Worm (Caenorhabditis elegans): Measurements from ENCODE around the gene Y7A9D.1.

Y7A9D.1 gene

DNA sequence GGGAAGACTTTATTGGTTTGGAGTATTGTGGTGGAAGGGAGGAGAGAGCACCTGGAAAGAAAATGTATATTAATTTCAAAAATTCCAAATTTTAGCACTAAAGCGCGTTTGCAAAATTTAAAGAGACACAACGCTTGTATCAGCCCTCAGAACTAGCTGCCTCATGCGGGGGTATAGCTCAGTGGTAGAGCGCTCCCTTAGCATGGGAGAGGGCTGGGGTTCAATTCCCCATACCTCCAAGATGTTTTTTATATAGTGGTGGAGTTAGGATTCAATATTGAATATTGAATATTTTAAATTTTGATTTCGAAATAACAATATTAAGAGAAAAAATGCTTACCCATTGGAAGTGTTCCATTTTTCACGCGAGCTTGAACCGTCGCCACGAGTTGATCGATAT, 17.0 kb upstream of the Y7A9D.1 start:
- peak; percentile 68 for TF ChIP-seq sptf-1 (tag; optimal IDR thresholded peaks at IDR 0.05)
- TF ChIP-seq M03D4.4 (tag; optimal IDR thresholded peaks at IDR 0.05) = peak; percentile 51
- TF ChIP-seq ceh-39 (tag; optimal IDR thresholded peaks at IDR 0.05) = no peak
- no peak for TF ChIP-seq snpc-4 (tag; optimal IDR thresholded peaks at IDR 0.05)
- TF ChIP-seq flh-1 (GFP tag; optimal IDR thresholded peaks at IDR 0.05) = peak; percentile 42
- TF ChIP-seq drap-1 (GFP tag; optimal IDR thresholded peaks at IDR 0.05) = peak; percentile 43
- peak; percentile 39 for TF ChIP-seq unc-120 (tag; optimal IDR thresholded peaks at IDR 0.05; ENCODE audit: poor library complexity, severe bottlenecking)
- TF ChIP-seq pha-4 (tag; optimal IDR thresholded peaks at IDR 0.05) = no peak
- TF ChIP-seq elt-1 (tag; optimal IDR thresholded peaks at IDR 0.05; ENCODE audit: borderline replicate concordance, insufficient read depth) = no peak
- TF ChIP-seq unc-39 (tag; optimal IDR thresholded peaks at IDR 0.05) = no peak
- no peak for TF ChIP-seq lin-13 (tag; optimal IDR thresholded peaks at IDR 0.05)
- TF ChIP-seq ham-2 (GFP tag; optimal IDR thresholded peaks at IDR 0.05) = peak; percentile 0
- TF ChIP-seq unc-62 (GFP tag; optimal IDR thresholded peaks at IDR 0.05) = no peak
- no peak for TF ChIP-seq mep-1 (tag; optimal IDR thresholded peaks at IDR 0.05)
- TF ChIP-seq elt-3 (tag; optimal IDR thresholded peaks at IDR 0.05) = no peak
- no peak for TF ChIP-seq hlh-1 (tag; optimal IDR thresholded peaks at IDR 0.05)
- peak; percentile 52 for TF ChIP-seq sem-2 (GFP tag; optimal IDR thresholded peaks at IDR 0.05)
- no peak for TF ChIP-seq bed-3 (GFP tag; optimal IDR thresholded peaks at IDR 0.05)
- no peak for TF ChIP-seq lin-32 (GFP tag; optimal IDR thresholded peaks at IDR 0.05)
- no peak for TF ChIP-seq nhr-28 (tag; optimal IDR thresholded peaks at IDR 0.05)
- TF ChIP-seq zip-8 (tag; optimal IDR thresholded peaks at IDR 0.05) = no peak
- no peak for TF ChIP-seq ceh-43 (GFP tag; optimal IDR thresholded peaks at IDR 0.05)
- TF ChIP-seq nhr-2 (tag; optimal IDR thresholded peaks at IDR 0.05) = no peak
- peak; percentile 64 for TF ChIP-seq ceh-83 (GFP tag; optimal IDR thresholded peaks at IDR 0.05)
- TF ChIP-seq cnd-1 (tag; optimal IDR thresholded peaks at IDR 0.05) = peak; percentile 79
- no peak for TF ChIP-seq mab-5 (tag; optimal IDR thresholded peaks at IDR 0.05)
- TF ChIP-seq nhr-12 (tag; optimal IDR thresholded peaks at IDR 0.05) = no peak
- TF ChIP-seq ces-1 (GFP tag; optimal IDR thresholded peaks at IDR 0.05) = no peak
- no peak for TF ChIP-seq ztf-11 (tag; optimal IDR thresholded peaks at IDR 0.05)
- TF ChIP-seq lsy-2 (tag; optimal IDR thresholded peaks at IDR 0.05) = no peak
- TF ChIP-seq mls-2 (tag; optimal IDR thresholded peaks at IDR 0.05) = peak; percentile 48
- TF ChIP-seq nhr-237 (tag; optimal IDR thresholded peaks at IDR 0.05) = no peak
- TF ChIP-seq nhr-76 (tag; optimal IDR thresholded peaks at IDR 0.05) = no peak
- no peak for TF ChIP-seq blmp-1 (tag; optimal IDR thresholded peaks at IDR 0.05)
- TF ChIP-seq tbx-8 (GFP tag; optimal IDR thresholded peaks at IDR 0.05) = peak; percentile 15

DNA sequence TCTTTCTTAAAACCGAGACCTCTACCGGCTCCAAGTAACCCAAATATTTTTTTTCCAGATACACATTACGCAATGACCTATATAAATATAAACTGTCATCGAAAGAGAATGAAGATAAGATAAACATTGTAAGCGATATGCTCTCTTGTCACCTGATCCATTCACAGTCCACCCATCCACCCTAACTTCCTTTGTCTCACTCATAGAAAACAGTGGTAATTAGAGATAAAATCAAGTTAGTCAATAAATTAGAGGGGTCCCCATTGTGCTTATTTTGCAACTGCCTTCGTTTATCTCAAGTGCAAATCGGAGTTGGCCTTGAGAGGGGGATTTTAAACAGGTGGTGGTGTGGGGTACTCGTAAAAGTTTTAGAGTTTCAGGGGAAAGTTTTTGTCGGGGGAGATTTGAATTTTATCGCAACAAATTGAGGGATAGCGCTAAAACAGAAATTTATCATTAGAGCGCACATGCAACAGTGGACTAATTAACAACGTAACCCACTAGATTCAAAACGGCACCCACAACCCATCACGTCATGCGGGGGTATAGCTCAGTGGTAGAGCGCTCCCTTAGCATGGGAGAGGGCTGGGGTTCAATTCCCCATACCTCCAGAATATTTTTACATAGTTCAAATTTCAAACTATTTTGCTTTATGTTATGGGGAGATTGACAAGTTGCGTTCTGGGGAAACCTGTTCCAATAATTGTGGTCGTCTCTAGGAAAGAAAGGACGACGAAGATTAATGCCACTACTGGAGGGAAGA, 16.0 kb upstream of the Y7A9D.1 start:
- peak; percentile 73 for TF ChIP-seq drap-1 (GFP tag; optimal IDR thresholded peaks at IDR 0.05)
- peak; percentile 23 for TF ChIP-seq bed-3 (GFP tag; optimal IDR thresholded peaks at IDR 0.05)
- no peak for TF ChIP-seq unc-39 (tag; optimal IDR thresholded peaks at IDR 0.05)
- TF ChIP-seq nhr-237 (tag; optimal IDR thresholded peaks at IDR 0.05) = no peak
- TF ChIP-seq lin-32 (GFP tag; optimal IDR thresholded peaks at IDR 0.05) = peak; percentile 1
- TF ChIP-seq lin-13 (tag; optimal IDR thresholded peaks at IDR 0.05) = peak; percentile 41
- TF ChIP-seq sem-2 (GFP tag; optimal IDR thresholded peaks at IDR 0.05) = peak; percentile 72
- TF ChIP-seq flh-1 (GFP tag; optimal IDR thresholded peaks at IDR 0.05) = peak; percentile 46
- no peak for TF ChIP-seq pha-4 (tag; optimal IDR thresholded peaks at IDR 0.05)
- peak; percentile 50 for TF ChIP-seq ham-2 (GFP tag; optimal IDR thresholded peaks at IDR 0.05)
- TF ChIP-seq mls-2 (tag; optimal IDR thresholded peaks at IDR 0.05) = peak; percentile 73
- peak; percentile 8 for TF ChIP-seq unc-62 (GFP tag; optimal IDR thresholded peaks at IDR 0.05)
- no peak for TF ChIP-seq mep-1 (tag; optimal IDR thresholded peaks at IDR 0.05)
- TF ChIP-seq sptf-1 (tag; optimal IDR thresholded peaks at IDR 0.05) = peak; percentile 80
- peak; percentile 83 for TF ChIP-seq ceh-83 (GFP tag; optimal IDR thresholded peaks at IDR 0.05)
- peak; percentile 75 for TF ChIP-seq nhr-2 (tag; optimal IDR thresholded peaks at IDR 0.05)
- peak; percentile 58 for TF ChIP-seq unc-120 (tag; optimal IDR thresholded peaks at IDR 0.05; ENCODE audit: poor library complexity, severe bottlenecking)
- peak; percentile 65 for TF ChIP-seq ceh-43 (GFP tag; optimal IDR thresholded peaks at IDR 0.05)
- peak; percentile 25 for TF ChIP-seq zip-8 (tag; optimal IDR thresholded peaks at IDR 0.05)
- no peak for TF ChIP-seq snpc-4 (tag; optimal IDR thresholded peaks at IDR 0.05)
- TF ChIP-seq nhr-12 (tag; optimal IDR thresholded peaks at IDR 0.05) = no peak
- no peak for TF ChIP-seq ztf-11 (tag; optimal IDR thresholded peaks at IDR 0.05)
- peak; percentile 72 for TF ChIP-seq M03D4.4 (tag; optimal IDR thresholded peaks at IDR 0.05)
- no peak for TF ChIP-seq elt-3 (tag; optimal IDR thresholded peaks at IDR 0.05)
- no peak for TF ChIP-seq mab-5 (tag; optimal IDR thresholded peaks at IDR 0.05)
- TF ChIP-seq tbx-8 (GFP tag; optimal IDR thresholded peaks at IDR 0.05) = peak; percentile 68
- no peak for TF ChIP-seq ceh-39 (tag; optimal IDR thresholded peaks at IDR 0.05)
- TF ChIP-seq nhr-76 (tag; optimal IDR thresholded peaks at IDR 0.05) = no peak
- TF ChIP-seq blmp-1 (tag; optimal IDR thresholded peaks at IDR 0.05) = no peak
- TF ChIP-seq cnd-1 (tag; optimal IDR thresholded peaks at IDR 0.05) = peak; percentile 85
- peak; percentile 21 for TF ChIP-seq ces-1 (GFP tag; optimal IDR thresholded peaks at IDR 0.05)
- TF ChIP-seq elt-1 (tag; optimal IDR thresholded peaks at IDR 0.05; ENCODE audit: borderline replicate concordance, insufficient read depth) = peak; percentile 69
